Fruit fly (Drosophila melanogaster) whole organism, embryonic: Measurements from ENCODE around the gene CG17819.

Source experiments
- Adf1 ChIP-seq: fragments of 200-800 bp; sonication (Bioruptor generic); IDR thresholded peaks from 2 replicates; pipeline ENCODE4 v1.3.6; 2022; ENCODE audit warnings: missing biosample characterization, missing genetic modification characterization
- B-H2 ChIP-seq: fragments of 200-800 bp; sonication (Bioruptor generic); optimal IDR thresholded peaks from 2 replicates; lab custom pipeline; 2018; ENCODE audit warnings: missing biosample characterization, mild to moderate bottlenecking, missing genetic modification characterization
- BEAF-32 ChIP-seq: fragments of 200-800 bp; sonication (Bioruptor generic); optimal IDR thresholded peaks from 3 replicates; lab custom pipeline; 2017; ENCODE audit warnings: missing biosample characterization, missing genetic modification characterization, mild to moderate bottlenecking, moderate library complexity, missing genetic modification reagents
- CG10959 ChIP-seq: fragments of 200-800 bp; sonication (Bioruptor generic); IDR thresholded peaks from 2 replicates; pipeline ENCODE4 v1.3.6; 2022; ENCODE audit warnings: missing biosample characterization, missing genetic modification characterization
- CG11398 ChIP-seq: fragments of 200-800 bp; sonication (Bioruptor generic); optimal IDR thresholded peaks from 2 replicates; lab custom pipeline; 2016; ENCODE audit warnings: missing biosample characterization, missing genetic modification characterization
- CG11504 ChIP-seq: fragments of 200-800 bp; sonication (Bioruptor generic); optimal IDR thresholded peaks from 3 replicates; lab custom pipeline; 2019; ENCODE audit warnings: missing biosample characterization, mild to moderate bottlenecking, missing genetic modification characterization, moderate library complexity
- CG12236 ChIP-seq: fragments of 200-800 bp; sonication (Bioruptor generic); optimal IDR thresholded peaks from 2 replicates; lab custom pipeline; 2016; ENCODE audit warnings: missing biosample characterization, missing genetic modification characterization
- CG12391 ChIP-seq: fragments of 200-800 bp; sonication (Bioruptor generic); optimal IDR thresholded peaks from 3 replicates; lab custom pipeline; 2018; ENCODE audit warnings: missing biosample characterization, mild to moderate bottlenecking, missing genetic modification characterization, moderate library complexity
- CG12942 ChIP-seq: fragments of 200-800 bp; sonication (Bioruptor generic); optimal IDR thresholded peaks from 3 replicates; lab custom pipeline; 2016; ENCODE audit warnings: missing biosample characterization, missing genetic modification characterization
- CG13775 ChIP-seq: fragments of 200-800 bp; sonication (Bioruptor generic); optimal IDR thresholded peaks from 3 replicates; lab custom pipeline; 2017; ENCODE audit warnings: missing biosample characterization, mild to moderate bottlenecking, missing genetic modification characterization
- CG15269 ChIP-seq: fragments of 200-800 bp; sonication (Bioruptor generic); optimal IDR thresholded peaks from 2 replicates; lab custom pipeline; 2018; ENCODE audit warnings: missing biosample characterization, mild to moderate bottlenecking, missing genetic modification characterization, moderate library complexity
- CG16863 ChIP-seq: fragments of 200-800 bp; sonication (Bioruptor generic); optimal IDR thresholded peaks from 3 replicates; lab custom pipeline; 2016; ENCODE audit warnings: missing biosample characterization, missing genetic modification characterization
- CG4328 ChIP-seq: fragments of 200-800 bp; sonication (Bioruptor generic); optimal IDR thresholded peaks from 3 replicates; lab custom pipeline; 2017; ENCODE audit warnings: missing biosample characterization, missing genetic modification reagents, missing genetic modification characterization
- CG4820 ChIP-seq: fragments of 200-800 bp; sonication (Bioruptor generic); optimal IDR thresholded peaks from 3 replicates; lab custom pipeline; 2016; ENCODE audit warnings: missing biosample characterization, missing genetic modification characterization
- CG6254 ChIP-seq: fragments of 200-800 bp; sonication (Bioruptor generic); optimal IDR thresholded peaks from 3 replicates; lab custom pipeline; 2017; ENCODE audit warnings: mild to moderate bottlenecking, missing biosample characterization, missing genetic modification reagents, missing genetic modification characterization
- CG6689 ChIP-seq: fragments of 200-800 bp; sonication (Bioruptor generic); IDR thresholded peaks from 2 replicates; pipeline ENCODE4 v1.3.6; 2022; ENCODE audit warnings: missing biosample characterization, missing genetic modification characterization
- CG7839 ChIP-seq: fragments of 200-800 bp; sonication (Bioruptor generic); optimal IDR thresholded peaks from 3 replicates; lab custom pipeline; 2018; ENCODE audit warnings: missing biosample characterization, mild to moderate bottlenecking, missing genetic modification characterization, moderate library complexity
- CG7963 ChIP-seq: fragments of 200-800 bp; sonication (Bioruptor generic); IDR thresholded peaks from 3 replicates; pipeline ENCODE4 v1.3.6; 2022; ENCODE audit warnings: missing biosample characterization, missing genetic modification characterization; ENCODE audit not compliant: partially characterized antibody
- CG8089 ChIP-seq: fragments of 200-800 bp; sonication (Bioruptor generic); optimal IDR thresholded peaks from 3 replicates; lab custom pipeline; 2016; ENCODE audit warnings: missing biosample characterization, missing genetic modification characterization
- CG8478 ChIP-seq: fragments of >200 bp; optimal IDR thresholded peaks from 2 replicates; lab custom pipeline; 2018
- CG9437 ChIP-seq: fragments of 200-800 bp; sonication (Bioruptor generic); optimal IDR thresholded peaks from 2 replicates; lab custom pipeline; 2018; ENCODE audit warnings: missing biosample characterization, mild to moderate bottlenecking, missing genetic modification characterization
- Dip3 ChIP-seq: fragments of 200-800 bp; sonication (Bioruptor generic); optimal IDR thresholded peaks from 3 replicates; lab custom pipeline; 2016; ENCODE audit warnings: missing biosample characterization, missing genetic modification characterization
- Drgx ChIP-seq: fragments of 200-800 bp; sonication (Bioruptor generic); IDR thresholded peaks from 2 replicates; pipeline ENCODE4 v1.3.6; 2022; ENCODE audit warnings: missing biosample characterization, missing genetic modification characterization
- Ets65A ChIP-seq: fragments of 200-800 bp; sonication (Bioruptor generic); peaks from one replicate; lab custom pipeline; 2016; ENCODE audit warnings: missing biosample characterization, missing genetic modification characterization
- Hr51 ChIP-seq, 2 experiments: fragments of 200-800 bp; sonication (Bioruptor generic); optimal IDR thresholded peaks; 2 replicates in 1 of 2; 3 replicates in 1 of 2; lab custom pipeline; 2016 to 2018; ENCODE audit warnings: missing biosample characterization in 2 of 2, missing genetic modification characterization in 2 of 2, mild to moderate bottlenecking in 1 of 2, moderate library complexity in 1 of 2
- Mrtf ChIP-seq: fragments of 200-800 bp; sonication (Bioruptor generic); IDR thresholded peaks from 3 replicates; pipeline ENCODE4 v1.3.6; 2022; ENCODE audit warnings: missing biosample characterization, missing genetic modification characterization
- Oli ChIP-seq: fragments of 200-800 bp; sonication (Bioruptor generic); optimal IDR thresholded peaks from 2 replicates; lab custom pipeline; 2018; ENCODE audit warnings: missing biosample characterization, mild to moderate bottlenecking, missing genetic modification characterization, moderate library complexity
- Ptx1 ChIP-seq: fragments of 200-800 bp; sonication (Bioruptor generic); IDR thresholded peaks from 2 replicates; pipeline ENCODE4 v1.3.6; 2022; ENCODE audit warnings: missing biosample characterization, missing genetic modification characterization
- Sox102F ChIP-seq: fragments of 200-800 bp; sonication (Bioruptor generic); optimal IDR thresholded peaks from 2 replicates; lab custom pipeline; 2018; ENCODE audit warnings: missing biosample characterization, mild to moderate bottlenecking, missing genetic modification characterization, moderate library complexity
- Sry-δ ChIP-seq: fragments of 200-800 bp; sonication (Bioruptor generic); optimal IDR thresholded peaks from 2 replicates; lab custom pipeline; 2016; ENCODE audit warnings: missing biosample characterization, missing genetic modification characterization
- ac ChIP-seq: fragments of 200-800 bp; sonication (Bioruptor generic); optimal IDR thresholded peaks from 3 replicates; lab custom pipeline; 2017; ENCODE audit warnings: missing biosample characterization, mild to moderate bottlenecking, missing genetic modification characterization
- ap ChIP-seq: fragments of 200-800 bp; sonication (Bioruptor generic); IDR thresholded peaks from 2 replicates; pipeline ENCODE4 v1.3.6; 2022; ENCODE audit warnings: missing biosample characterization, missing genetic modification characterization
- bsh ChIP-seq, 2 experiments: fragments of 200-800 bp; sonication (Bioruptor generic); optimal IDR thresholded peaks; 2 replicates each; lab custom pipeline; 2017 to 2018; ENCODE audit warnings: mild to moderate bottlenecking in 2 of 2, missing biosample characterization in 2 of 2, missing genetic modification characterization in 2 of 2, moderate library complexity in 1 of 2
- chinmo ChIP-seq: fragments of 200-800 bp; sonication (Bioruptor generic); IDR thresholded peaks from 4 replicates; pipeline ENCODE4 v1.3.6; 2022; ENCODE audit warnings: missing biosample characterization, missing genetic modification characterization; ENCODE audit not compliant: partially characterized antibody
- dm ChIP-seq: fragments of 200-800 bp; sonication (Bioruptor generic); optimal IDR thresholded peaks from 3 replicates; lab custom pipeline; 2016; ENCODE audit warnings: missing biosample characterization, missing genetic modification characterization
- dmrt99B ChIP-seq: fragments of 200-800 bp; sonication (Bioruptor generic); optimal IDR thresholded peaks from 2 replicates; lab custom pipeline; 2018; ENCODE audit warnings: missing biosample characterization, mild to moderate bottlenecking, missing genetic modification characterization, moderate library complexity
- emc ChIP-seq: fragments of 200-800 bp; sonication (Bioruptor generic); optimal IDR thresholded peaks from 2 replicates; lab custom pipeline; 2016; ENCODE audit warnings: missing biosample characterization, missing genetic modification characterization
- fd64A ChIP-seq: fragments of 200-800 bp; sonication (Bioruptor generic); optimal IDR thresholded peaks from 3 replicates; lab custom pipeline; 2018; ENCODE audit warnings: missing biosample characterization, mild to moderate bottlenecking, missing genetic modification characterization
- gem ChIP-seq: fragments of 200-800 bp; sonication (Bioruptor generic); optimal IDR thresholded peaks from 2 replicates; lab custom pipeline; 2019; ENCODE audit warnings: missing biosample characterization, mild to moderate bottlenecking, missing genetic modification characterization, moderate library complexity
- h ChIP-seq: fragments of >200 bp; optimal IDR thresholded peaks from 2 replicates; lab custom pipeline; 2017
- klu ChIP-seq: fragments of 200-800 bp; sonication (Bioruptor generic); IDR thresholded peaks from 2 replicates; pipeline ENCODE4 v1.3.6; 2022; ENCODE audit warnings: missing biosample characterization, missing genetic modification characterization
- kni ChIP-seq: fragments of 200-800 bp; sonication (Bioruptor generic); optimal IDR thresholded peaks from 3 replicates; lab custom pipeline; 2017; ENCODE audit warnings: mild to moderate bottlenecking, missing biosample characterization, missing genetic modification reagents, missing genetic modification characterization
- pita ChIP-seq: fragments of 200-800 bp; sonication (Bioruptor generic); optimal IDR thresholded peaks from 2 replicates; lab custom pipeline; 2017; ENCODE audit warnings: missing biosample characterization, mild to moderate bottlenecking, missing genetic modification characterization
- prd ChIP-seq, 3 experiments: fragments of >200 bp in 2 of 3; fragments of 200-800 bp in 1 of 3; sonication (Bioruptor generic) in 1 of 3; optimal IDR thresholded peaks in 2 of 3; IDR thresholded peaks in 1 of 3; 2 replicates in 2 of 3; 3 replicates in 1 of 3; pipeline versions ENCODE4 v1.3.6 to Lab custom; 2017 to 2022; ENCODE audit warnings: missing biosample characterization in 1 of 3, missing genetic modification characterization in 1 of 3
- sens ChIP-seq: fragments of 200-800 bp; sonication (Bioruptor generic); peaks from one replicate; lab custom pipeline; 2016; ENCODE audit warnings: missing biosample characterization, missing genetic modification characterization
- sima ChIP-seq: fragments of 200-800 bp; sonication (Bioruptor generic); optimal IDR thresholded peaks from 2 replicates; lab custom pipeline; 2016; ENCODE audit warnings: missing biosample characterization, missing genetic modification characterization
- sqz ChIP-seq: fragments of 200-800 bp; sonication (Bioruptor generic); optimal IDR thresholded peaks from 3 replicates; lab custom pipeline; 2018; ENCODE audit warnings: missing biosample characterization, mild to moderate bottlenecking, missing genetic modification characterization

The CG17819 gene

DNA sequence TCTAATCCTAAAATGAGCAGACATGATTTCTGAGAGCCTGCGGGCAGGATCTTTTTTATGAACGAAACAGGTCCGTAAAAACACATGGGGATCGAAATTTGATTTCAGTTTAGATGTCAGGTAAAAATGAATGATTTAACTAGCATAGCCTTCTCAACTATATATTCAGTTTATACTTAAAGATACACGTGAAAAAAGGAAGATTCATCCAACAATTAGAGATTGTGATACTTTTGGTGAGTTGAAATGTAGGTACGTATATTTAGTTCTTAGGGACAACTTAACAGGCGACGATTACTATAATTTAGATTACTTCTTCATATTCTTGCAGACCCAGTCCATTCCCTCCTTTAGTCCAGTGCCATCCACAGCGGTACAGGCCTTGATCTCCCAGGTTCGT, at the start of gene CG17819:
Gene CG17819 (minus strand): TSS at position 101 of the 400 bp plus-strand sequence.
- TF ChIP-seq chinmo (GFP tag; lab: Robert Waterston, UW) (no peak), CG12391 (tag; lab: Kevin White, UChicago) (no peak), Mrtf (GFP tag; lab: Robert Waterston, UW) (no peak), CG13775 (GFP tag; lab: Kevin White, UChicago) (no peak), CG8478 (no peak), Adf1 (GFP tag; lab: Robert Waterston, UW) (no peak), klu (GFP tag; lab: Robert Waterston, UW) (no peak), ac (no peak), CG7963 (GFP tag; lab: Robert Waterston, UW) (no peak), CG9437 (GFP tag; lab: Kevin White, UChicago) (no peak), Dip3 (GFP tag; lab: Kevin White, UChicago) (no peak), BEAF-32 (GFP tag; lab: Kevin White, UChicago) (no peak), h (no peak), prd (optimal IDR thresholded peaks at IDR 0.05; lab: Kevin White, UChicago) (no peak), prd (GFP tag; IDR thresholded peaks at IDR 0.05; lab: Robert Waterston, UW) (no peak)

DNA sequence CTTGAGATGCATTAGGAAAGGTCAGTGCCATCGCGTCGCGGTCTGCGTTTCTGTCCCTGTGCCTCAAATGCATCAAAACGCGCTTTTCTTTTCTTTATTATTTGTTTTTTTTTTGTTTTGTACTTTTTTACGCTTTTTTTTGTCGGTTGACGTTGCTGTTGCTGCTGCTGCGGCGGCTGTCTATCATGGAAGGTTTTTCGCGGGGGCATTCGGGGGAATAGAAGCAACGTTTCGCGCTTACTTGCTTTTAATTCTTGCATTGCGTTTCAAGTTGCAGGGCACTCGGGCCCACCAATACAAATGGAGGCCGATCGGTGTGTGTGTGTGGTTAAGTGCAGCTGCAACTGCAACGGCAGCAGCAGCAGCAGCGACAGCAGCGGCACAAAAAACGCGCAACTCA, 48.6 kb upstream of the CG17819 start:
- TF ChIP-seq CG4820 (GFP tag; lab: Kevin White, UChicago) (no peak), CG16863 (GFP tag; lab: Kevin White, UChicago) (no peak), CG12942 (GFP tag; lab: Kevin White, UChicago) (no peak), pita (no peak), emc (GFP tag; lab: Kevin White, UChicago) (no peak), bsh (GFP tag; optimal IDR thresholded peaks at IDR 0.05; lab: Kevin White, UChicago) (peak in 1 of 2 experiments; percentile 36), B-H2 (GFP tag; lab: Kevin White, UChicago) (no peak), kni (GFP tag; lab: Kevin White, UChicago) (no peak), CG6254 (GFP tag; lab: Kevin White, UChicago) (no peak), Ets65A (GFP tag; lab: Kevin White, UChicago) (peak; percentile 91), CG12236 (GFP tag; lab: Kevin White, UChicago) (no peak), sima (no peak), sqz (no peak), CG4328 (GFP tag; lab: Kevin White, UChicago) (no peak)

DNA sequence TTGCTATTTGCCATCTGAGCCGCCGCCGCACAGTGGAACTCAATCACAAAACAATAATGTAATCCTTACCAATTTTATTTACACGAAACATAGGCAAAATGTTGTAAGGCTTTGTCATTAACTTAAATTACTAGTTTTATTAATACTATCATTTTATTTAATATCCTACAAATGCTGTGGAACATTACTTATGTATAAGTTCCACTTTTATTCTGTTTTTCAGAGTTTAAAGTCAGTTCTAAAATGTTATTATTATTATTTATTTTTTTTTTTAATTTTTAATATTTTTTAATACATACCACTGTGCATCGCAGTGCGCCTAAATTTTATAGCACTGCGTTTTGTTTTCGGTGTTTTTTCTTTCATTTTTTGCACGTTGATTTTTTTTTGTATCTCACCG, 46.0 kb upstream of the CG17819 start:
- 0 out of 2 replicates have a peak, but pooled peaks have one; percentile 3 for TF ChIP-seq ap (GFP tag; lab: Robert Waterston, UW)
- peak; percentile 73 for TF ChIP-seq Drgx (GFP tag; lab: Robert Waterston, UW)
- TF ChIP-seq Sox102F (GFP tag; lab: Kevin White, UChicago): peak; percentile 38
- no peak for TF ChIP-seq fd64A (GFP tag; lab: Kevin White, UChicago)
- TF ChIP-seq CG11398 (GFP tag; lab: Kevin White, UChicago): no peak
- peak; percentile 28 for TF ChIP-seq gem (tag; lab: Kevin White, UChicago)
- peak; percentile 53 for TF ChIP-seq CG11504
- no peak for TF ChIP-seq CG8089 (GFP tag; lab: Kevin White, UChicago)
- TF ChIP-seq CG7839 (tag; lab: Kevin White, UChicago): peak; percentile 18
- TF ChIP-seq Sry-δ: no peak
- peak; percentile 34 for TF ChIP-seq Oli
- no peak for TF ChIP-seq CG16863 (GFP tag; lab: Kevin White, UChicago)
- TF ChIP-seq CG6689: 0 out of 2 replicates have a peak, but pooled peaks have one; percentile 19
- peak; percentile 16 for TF ChIP-seq sens
- TF ChIP-seq Hr51 (GFP tag; optimal IDR thresholded peaks at IDR 0.05; lab: Kevin White, UChicago): peak in 1 of 2 experiments; percentile 64
- TF ChIP-seq dmrt99B (tag; lab: Kevin White, UChicago): peak; percentile 4
- no peak for TF ChIP-seq CG10959 (GFP tag; lab: Robert Waterston, UW)
- TF ChIP-seq CG15269 (tag; lab: Kevin White, UChicago): peak; percentile 32
- peak; percentile 40; the same call in 1 of the 2 replicates for TF ChIP-seq Ptx1 (GFP tag; lab: Robert Waterston, UW)
- no peak for TF ChIP-seq dm (GFP tag; lab: Kevin White, UChicago)
